Worm (Caenorhabditis elegans): ENCODE results near the gene fbxc-42.
"Not testable (repeated sequence)": the region's sequence is repeated elsewhere in the genome, so short reads cannot be mapped to it uniquely, and the experiment has no call there.

- TF ChIP-seq nhr-90 (tag; optimal IDR thresholded peaks at IDR 0.05); B0261.1 (tag; optimal IDR thresholded peaks at IDR 0.05); mxl-1 (tag; optimal IDR thresholded peaks at IDR 0.05); F22D6.2 (tag; optimal IDR thresholded peaks at IDR 0.05); aptf-3 (GFP tag; IDR thresholded peaks at IDR 0.05); F39B2.1 (GFP tag; IDR thresholded peaks at IDR 0.05); unc-62 (GFP tag; optimal IDR thresholded peaks at IDR 0.05); snpc-4 (GFP tag; optimal IDR thresholded peaks at IDR 0.05); snpc-4 (tag; optimal IDR thresholded peaks at IDR 0.05); die-1 (tag; optimal IDR thresholded peaks at IDR 0.05); ets-4 (GFP tag; optimal IDR thresholded peaks at IDR 0.05); bed-2 (GFP tag; IDR thresholded peaks at IDR 0.05); ccch-3 (GFP tag; optimal IDR thresholded peaks at IDR 0.05); sdz-38 (tag; optimal IDR thresholded peaks at IDR 0.05); him-1 (tag; optimal IDR thresholded peaks at IDR 0.05): not testable (repeated sequence)
Observed at ce11 chrII:977130-977529, 14.3 kb upstream of the fbxc-42 start.
